Worm (Caenorhabditis elegans) whole organism, late embryonic: ENCODE measurements around the gene cyp-33C11.

ENCODE experiments used
- F13H6.1 ChIP-seq: sonication (generic microtip); optimal IDR thresholded peaks from 2 replicates; lab custom pipeline; 2016; ENCODE audit warnings: missing genetic modification characterization, missing compliant biosample characterization
- K02D7.2 ChIP-seq: sonication (generic microtip); optimal IDR thresholded peaks from 2 replicates; lab custom pipeline; 2017; ENCODE audit warnings: mild to moderate bottlenecking, missing genetic modification characterization, missing compliant biosample characterization
- ceh-18 ChIP-seq: sonication (generic microtip); optimal IDR thresholded peaks from 2 replicates; lab custom pipeline; 2016; ENCODE audit warnings: missing genetic modification characterization, missing compliant biosample characterization
- ceh-22 ChIP-seq: sonication (generic microtip); optimal IDR thresholded peaks from 2 replicates; lab custom pipeline; 2017; ENCODE audit warnings: missing biosample characterization, missing genetic modification characterization
- ceh-6 ChIP-seq: fragments of 200-800 bp; sonication (Bioruptor generic); optimal IDR thresholded peaks from 2 replicates; lab custom pipeline; 2018; ENCODE audit warnings: mild to moderate bottlenecking, missing genetic modification characterization, missing compliant biosample characterization
- hlh-13 ChIP-seq: fragments of 200-800 bp; sonication (Bioruptor generic); optimal IDR thresholded peaks from 2 replicates; lab custom pipeline; 2018; ENCODE audit warnings: mild to moderate bottlenecking, missing genetic modification characterization, missing compliant biosample characterization
- hlh-6 ChIP-seq: sonication (generic microtip); optimal IDR thresholded peaks from 2 replicates; lab custom pipeline; 2016; ENCODE audit warnings: missing genotype, missing genetic modification characterization, missing compliant biosample characterization
- pag-3 ChIP-seq: sonication (generic microtip); optimal IDR thresholded peaks from 2 replicates; lab custom pipeline; 2016; ENCODE audit warnings: missing compliant biosample characterization, missing genetic modification characterization, borderline replicate concordance
- pha-2 ChIP-seq: sonication (generic microtip); optimal IDR thresholded peaks from 2 replicates; lab custom pipeline; 2017; ENCODE audit warnings: mild to moderate bottlenecking, missing genetic modification characterization, missing compliant biosample characterization
- sox-4 ChIP-seq: sonication (generic microtip); optimal IDR thresholded peaks from 2 replicates; lab custom pipeline; 2017; ENCODE audit warnings: mild to moderate bottlenecking, missing genetic modification characterization, inconsistent platforms, missing compliant biosample characterization
- tbx-7 ChIP-seq: sonication (generic microtip); optimal IDR thresholded peaks from 2 replicates; lab custom pipeline; 2016; ENCODE audit warnings: missing genotype, missing genetic modification characterization, missing compliant biosample characterization

DNA sequence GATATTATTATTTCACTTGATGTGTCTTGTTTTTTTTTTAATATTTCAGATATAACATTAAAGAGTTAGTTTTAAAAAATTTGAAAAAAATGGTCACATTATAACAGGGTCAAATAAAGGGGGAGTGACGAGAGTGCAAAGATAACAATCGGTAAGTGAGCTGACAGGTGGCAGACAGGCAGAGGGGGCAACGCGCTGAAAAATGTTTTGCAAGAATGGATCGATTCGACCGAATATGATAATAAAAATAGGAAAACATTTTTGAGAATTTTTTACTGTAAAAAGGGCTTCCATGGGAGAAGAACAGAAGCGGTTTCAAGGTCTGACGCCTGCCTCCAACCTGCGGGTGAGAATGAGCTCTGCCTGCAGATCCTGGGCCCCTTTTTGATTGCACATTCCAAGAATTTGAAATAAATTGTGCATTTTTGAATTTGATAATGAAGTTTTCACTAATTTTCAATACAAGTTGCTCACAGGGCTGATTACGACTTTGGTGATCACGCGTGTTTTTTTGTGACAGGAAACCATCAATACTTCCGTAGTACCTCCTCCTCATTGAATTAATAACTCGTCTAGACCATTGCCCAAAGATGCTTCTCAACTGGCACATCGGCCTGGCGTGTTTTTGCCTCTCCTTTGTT is 13.2 kb downstream of the cyp-33C11 start, which contains the start of the genes ugt-29 and srx-5:
- TF ChIP-seq hlh-6 = no peak
- TF ChIP-seq ceh-6 (GFP tag; lab: Kevin White, UChicago) = no peak
- TF ChIP-seq pha-2 (tag; lab: Kevin White, UChicago) = no peak
- TF ChIP-seq K02D7.2 (tag; lab: Kevin White, UChicago) = no peak
- TF ChIP-seq ceh-18 = no peak
- no peak for TF ChIP-seq ceh-22
- no peak for TF ChIP-seq hlh-13
- no peak for TF ChIP-seq F13H6.1 (tag; lab: Kevin White, UChicago)
- TF ChIP-seq pag-3 (tag; lab: Kevin White, UChicago) = no peak
- TF ChIP-seq sox-4 (tag; lab: Kevin White, UChicago) = no peak
- TF ChIP-seq tbx-7 = no peak
